Worm (Caenorhabditis elegans) whole organism, young adult: Measurements from ENCODE around the gene srh-289.
A peak's percentile ranks its signal among the peaks of the same experiment; 100 is the strongest.

Experiments used
- B0261.1 ChIP-seq: sonication (generic microtip); optimal IDR thresholded peaks from 2 replicates; lab custom pipeline; 2016; ENCODE audit warnings: mild to moderate bottlenecking, missing genetic modification characterization, moderate library complexity, missing compliant biosample characterization
- D2030.7 ChIP-seq: fragments of 200-800 bp; sonication (Bioruptor generic); IDR thresholded peaks from 2 replicates; pipeline ENCODE4 v1.3.6; 2022; ENCODE audit warnings: missing genetic modification reagents, missing genetic modification characterization, missing compliant biosample characterization
- F33H1.4 ChIP-seq: fragments of 200-800 bp; sonication (Bioruptor generic); IDR thresholded peaks from 2 replicates; pipeline ENCODE4 v1.3.6; 2022; ENCODE audit warnings: missing genetic modification reagents, missing genetic modification characterization, missing compliant biosample characterization
- F57A8.1 ChIP-seq: fragments of 200-800 bp; sonication (Bioruptor generic); optimal IDR thresholded peaks from 2 replicates; lab custom pipeline; 2018; ENCODE audit warnings: mild to moderate bottlenecking, missing genetic modification characterization, moderate library complexity, missing compliant biosample characterization
- K12H6.12 ChIP-seq: fragments of 200-800 bp; sonication (Bioruptor generic); optimal IDR thresholded peaks from 2 replicates; lab custom pipeline; 2018; ENCODE audit warnings: mild to moderate bottlenecking, missing genetic modification characterization, missing compliant biosample characterization
- T07F8.4 ChIP-seq: sonication (generic microtip); optimal IDR thresholded peaks from 2 replicates; lab custom pipeline; 2016; ENCODE audit warnings: mild to moderate bottlenecking, missing genetic modification characterization, moderate library complexity, missing compliant biosample characterization
- Y67H2A.10 ChIP-seq: fragments of 200-800 bp; sonication (Bioruptor generic); conservative IDR thresholded peaks from 2 replicates; pipeline ENCODE4 v1.3.6; 2022; ENCODE audit warnings: missing genetic modification reagents, missing genetic modification characterization, missing compliant biosample characterization
- Y79H2A.3 ChIP-seq: fragments of 200-800 bp; sonication (Bioruptor generic); conservative IDR thresholded peaks from 2 replicates; pipeline ENCODE4 v1.3.6; 2022; ENCODE audit warnings: missing genetic modification reagents, missing genetic modification characterization, missing compliant biosample characterization
- aptf-2 ChIP-seq: fragments of 200-800 bp; sonication (Bioruptor generic); conservative IDR thresholded peaks from 2 replicates; pipeline ENCODE4 v1.3.6; 2022; ENCODE audit warnings: missing genetic modification reagents, missing genetic modification characterization, missing compliant biosample characterization
- bed-1 ChIP-seq: fragments of 200-800 bp; sonication (Bioruptor generic); IDR thresholded peaks from 2 replicates; pipeline ENCODE4 v1.3.6; 2022; ENCODE audit warnings: missing genetic modification reagents, missing genetic modification characterization, missing compliant biosample characterization
- cebp-1 ChIP-seq, 2 experiments: fragments of 200-800 bp in 1 of 2; sonication (Bioruptor generic) in 1 of 2; sonication (generic microtip) in 1 of 2; IDR thresholded peaks in 1 of 2; optimal IDR thresholded peaks in 1 of 2; 2 replicates each; pipeline versions ENCODE4 v1.3.6 to Lab custom; 2017 to 2022; ENCODE audit warnings: missing compliant biosample characterization in 2 of 2, missing genetic modification characterization in 2 of 2, mild to moderate bottlenecking in 1 of 2, missing genetic modification reagents in 1 of 2, moderate library complexity in 1 of 2
- cebp-2 ChIP-seq: fragments of 200-800 bp; sonication (Bioruptor generic); IDR thresholded peaks from 2 replicates; pipeline ENCODE4 v1.3.6; 2022; ENCODE audit warnings: missing genetic modification characterization, missing compliant biosample characterization
- ceh-27 ChIP-seq: fragments of 200-800 bp; sonication (Bioruptor generic); optimal IDR thresholded peaks from 2 replicates; lab custom pipeline; 2018; ENCODE audit warnings: mild to moderate bottlenecking, missing genetic modification characterization, moderate library complexity, missing compliant biosample characterization
- ceh-40 ChIP-seq: fragments of 200-800 bp; sonication (Bioruptor generic); IDR thresholded peaks from 2 replicates; pipeline ENCODE4 v1.3.6; 2022; ENCODE audit warnings: missing genetic modification characterization, missing compliant biosample characterization
- die-1 ChIP-seq: sonication (generic microtip); optimal IDR thresholded peaks from 2 replicates; lab custom pipeline; 2016; ENCODE audit warnings: missing genotype, mild to moderate bottlenecking, missing genetic modification characterization, missing compliant biosample characterization
- egrh-3 ChIP-seq: fragments of 200-800 bp; sonication (Bioruptor generic); IDR thresholded peaks from 2 replicates; pipeline ENCODE4 v1.3.6; 2022; ENCODE audit warnings: missing genetic modification reagents, missing genetic modification characterization, missing compliant biosample characterization
- him-1 ChIP-seq: sonication (generic microtip); optimal IDR thresholded peaks from 2 replicates; lab custom pipeline; 2016; ENCODE audit warnings: missing genotype, missing genetic modification reagents, missing genetic modification characterization, missing compliant biosample characterization
- hmg-20 ChIP-seq: fragments of 200-800 bp; sonication (Bioruptor generic); IDR thresholded peaks from 2 replicates; pipeline ENCODE4 v1.3.6; 2022; ENCODE audit warnings: missing genetic modification reagents, missing genetic modification characterization, missing compliant biosample characterization
- hrde-1 ChIP-seq: sonication (generic microtip); optimal IDR thresholded peaks from 2 replicates; lab custom pipeline; 2016; ENCODE audit warnings: missing genetic modification characterization, mild to moderate bottlenecking, missing compliant biosample characterization, moderate library complexity, missing genotype, missing genetic modification reagents, borderline replicate concordance
- lin-26 ChIP-seq: fragments of 200-800 bp; sonication (Bioruptor generic); IDR thresholded peaks from 2 replicates; pipeline ENCODE4 v1.3.6; 2022; ENCODE audit warnings: missing genetic modification reagents, missing genetic modification characterization, missing compliant biosample characterization
- lin-35 ChIP-seq, 3 experiments: fragments of 150-350 bp in 2 of 3; sonication (generic microtip) in 1 of 3; optimal IDR thresholded peaks; 2 replicates each; lab custom pipeline; 2014 to 2018; ENCODE audit warnings: missing biosample characterization in 3 of 3, missing genetic modification characterization in 3 of 3, missing genetic modification reagents in 3 of 3
- lin-54 ChIP-seq: fragments of 200-800 bp; sonication (Bioruptor generic); optimal IDR thresholded peaks from 2 replicates; lab custom pipeline; 2018; ENCODE audit warnings: mild to moderate bottlenecking, missing genetic modification characterization, missing compliant biosample characterization
- lsy-27 ChIP-seq: sonication (generic microtip); optimal IDR thresholded peaks from 2 replicates; lab custom pipeline; 2017; ENCODE audit warnings: missing genetic modification characterization, mild to moderate bottlenecking, missing compliant biosample characterization, antibody characterized with exemption, missing genotype, borderline replicate concordance; ENCODE audit not compliant: insufficient read depth
- madf-10 ChIP-seq: sonication (generic microtip); optimal IDR thresholded peaks from 2 replicates; lab custom pipeline; 2016; ENCODE audit warnings: mild to moderate bottlenecking, missing genetic modification characterization, missing compliant biosample characterization
- madf-8 ChIP-seq: fragments of 200-800 bp; sonication (Bioruptor generic); conservative IDR thresholded peaks from 2 replicates; pipeline ENCODE4 v1.3.6; 2022; ENCODE audit warnings: missing genetic modification reagents, missing genetic modification characterization, missing compliant biosample characterization
- mcd-1 ChIP-seq: fragments of 200-800 bp; sonication (Bioruptor generic); IDR thresholded peaks from 2 replicates; pipeline ENCODE4 v1.3.6; 2022; ENCODE audit warnings: missing genetic modification reagents, missing genetic modification characterization, missing compliant biosample characterization
- mes-4 ChIP-seq: sonication (generic microtip); optimal IDR thresholded peaks from 2 replicates; lab custom pipeline; 2016; ENCODE audit warnings: missing genotype, missing genetic modification characterization, missing compliant biosample characterization
- nfya-2 ChIP-seq: fragments of 200-800 bp; sonication (Bioruptor generic); IDR thresholded peaks from 2 replicates; pipeline ENCODE4 v1.3.6; 2022; ENCODE audit warnings: missing genetic modification reagents, missing genetic modification characterization, missing compliant biosample characterization
- pbrm-1 ChIP-seq: fragments of 200-800 bp; sonication (Bioruptor generic); IDR thresholded peaks from 2 replicates; pipeline ENCODE4 v1.3.6; 2022; ENCODE audit warnings: missing genetic modification reagents, missing genetic modification characterization, missing compliant biosample characterization
- rec-8 ChIP-seq, 2 experiments: sonication (generic microtip); optimal IDR thresholded peaks; 2 replicates each; lab custom pipeline; 2016; ENCODE audit warnings: mild to moderate bottlenecking in 2 of 2, missing genetic modification characterization in 2 of 2, missing genetic modification reagents in 2 of 2, missing genotype in 2 of 2, missing biosample characterization in 1 of 2, missing compliant biosample characterization in 1 of 2, moderate library complexity in 1 of 2
- rpc-1 ChIP-seq, 2 experiments: fragments of 150-350 bp in 1 of 2; sonication (generic microtip) in 1 of 2; optimal IDR thresholded peaks; 2 replicates each; lab custom pipeline; 2014 to 2018; ENCODE audit warnings: missing biosample characterization in 1 of 2, missing genetic modification characterization in 1 of 2, missing genetic modification reagents in 1 of 2, missing genotype in 1 of 2
- sdz-38 ChIP-seq: sonication (generic microtip); optimal IDR thresholded peaks from 2 replicates; lab custom pipeline; 2016; ENCODE audit warnings: missing genotype, missing genetic modification characterization, missing compliant biosample characterization
- sea-2 ChIP-seq: fragments of 200-800 bp; sonication (Bioruptor generic); IDR thresholded peaks from 2 replicates; pipeline ENCODE4 v1.3.6; 2022; ENCODE audit warnings: missing genetic modification characterization, missing compliant biosample characterization
- snpc-4 ChIP-seq, 5 experiments: fragments of 150-350 bp in 1 of 5; sonication (generic microtip) in 4 of 5; optimal IDR thresholded peaks; 2 replicates each; lab custom pipeline; 2014 to 2018; ENCODE audit warnings: missing genetic modification characterization in 5 of 5, missing biosample characterization in 3 of 5, antibody characterized with exemption in 2 of 5, mild to moderate bottlenecking in 2 of 5, missing compliant biosample characterization in 2 of 5, missing genotype in 2 of 5, moderate library complexity in 2 of 5, missing genetic modification reagents in 1 of 5
- sptf-2 ChIP-seq: fragments of 200-800 bp; sonication (Bioruptor generic); optimal IDR thresholded peaks from 2 replicates; lab custom pipeline; 2018; ENCODE audit warnings: mild to moderate bottlenecking, missing genetic modification characterization, missing compliant biosample characterization
- tbp1 ChIP-seq: fragments of 200-800 bp; sonication (Bioruptor generic); optimal IDR thresholded peaks from 2 replicates; lab custom pipeline; 2018; ENCODE audit warnings: mild to moderate bottlenecking, missing genetic modification characterization, missing compliant biosample characterization
- tlf-1 ChIP-seq: fragments of 200-800 bp; sonication (Bioruptor generic); optimal IDR thresholded peaks from 2 replicates; lab custom pipeline; 2018; ENCODE audit warnings: mild to moderate bottlenecking, missing genetic modification characterization, missing compliant biosample characterization
- ztf-18 ChIP-seq: sonication (generic microtip); optimal IDR thresholded peaks from 2 replicates; lab custom pipeline; 2016; ENCODE audit warnings: missing genotype, mild to moderate bottlenecking, missing genetic modification characterization, missing compliant biosample characterization

Gene srh-289

ce11 chrV:17777127-17777526 is 16.8 kb downstream of the srh-289 start, which contains the start of gene ddo-1:
ddo-1 (minus strand) TSS chrV:17777227.
- TF ChIP-seq ztf-18 (tag; lab: Kevin White, UChicago), result no peak
- no peak for TF ChIP-seq cebp-1 (GFP tag; IDR thresholded peaks at IDR 0.05; lab: Robert Waterston, UW)
- TF ChIP-seq cebp-1 (tag; optimal IDR thresholded peaks at IDR 0.05; lab: Kevin White, UChicago), result no peak
- TF ChIP-seq tbp1 (GFP tag; lab: Kevin White, UChicago), result no peak
- no peak for TF ChIP-seq mcd-1
- no peak for TF ChIP-seq madf-8 (GFP tag; lab: Robert Waterston, UW)
- TF ChIP-seq die-1 (tag; lab: Kevin White, UChicago), result no peak
- TF ChIP-seq mes-4, result no peak
- no peak for TF ChIP-seq K12H6.12 (tag; lab: Kevin White, UChicago)
- no peak for TF ChIP-seq him-1 (tag; lab: Kevin White, UChicago)
- no peak for TF ChIP-seq lin-26 (GFP tag; lab: Robert Waterston, UW)
- TF ChIP-seq ceh-40 (GFP tag; lab: Robert Waterston, UW), result no peak
- TF ChIP-seq bed-1, result no peak

ce11 chrV:17773108-17773507 is 20.8 kb downstream of the srh-289 start, which contains the start of gene sre-21:
sre-21 (minus strand) TSS chrV:17773208.
- no peak for TF ChIP-seq tlf-1 (GFP tag; lab: Kevin White, UChicago)
- no peak for TF ChIP-seq Y67H2A.10 (GFP tag; lab: Robert Waterston, UW)

- TF ChIP-seq sdz-38 (no peak), hmg-20 (GFP tag; lab: Robert Waterston, UW) (no peak), lin-26 (GFP tag; lab: Robert Waterston, UW) (0 out of 2 replicates have a peak, but pooled peaks have one; percentile 32), tlf-1 (GFP tag; lab: Kevin White, UChicago) (no peak), D2030.7 (GFP tag; lab: Robert Waterston, UW) (no peak), mcd-1 (no peak), Y79H2A.3 (GFP tag; lab: Robert Waterston, UW) (no peak), sptf-2 (no peak), pbrm-1 (GFP tag; lab: Robert Waterston, UW) (no peak), lin-54 (no peak), rec-8 (tag; optimal IDR thresholded peaks at IDR 0.05; lab: Kevin White, UChicago) (no peak), ceh-27 (GFP tag; lab: Kevin White, UChicago) (no peak), cebp-2 (GFP tag; lab: Robert Waterston, UW) (no peak), nfya-2 (no peak), B0261.1 (tag; lab: Kevin White, UChicago) (peak; percentile 29), rpc-1 (optimal IDR thresholded peaks at IDR 0.05; lab: Kevin White, UChicago) (no peak), rpc-1 (tag; optimal IDR thresholded peaks at IDR 0.05; lab: Kevin White, UChicago) (peak; percentile 61), K12H6.12 (tag; lab: Kevin White, UChicago) (no peak), tbp1 (GFP tag; lab: Kevin White, UChicago) (peak; percentile 74)
Measured at ce11 chrV:17767768-17768167, 26.1 kb downstream of the srh-289 start.

ce11 chrV:17767249-17767648 is 26.6 kb downstream of the srh-289 start, which contains the start of gene srh-284:
srh-284 (plus strand) TSS chrV:17767549.
- no peak for TF ChIP-seq T07F8.4
- TF ChIP-seq sea-2 (GFP tag; lab: Robert Waterston, UW), result no peak
- no peak for TF ChIP-seq ceh-40 (GFP tag; lab: Robert Waterston, UW)
- TF ChIP-seq sdz-38, result no peak
- no peak for TF ChIP-seq madf-10 (tag; lab: Kevin White, UChicago)
- TF ChIP-seq cebp-1 (GFP tag; IDR thresholded peaks at IDR 0.05; lab: Robert Waterston, UW), result no peak
- TF ChIP-seq cebp-1 (tag; optimal IDR thresholded peaks at IDR 0.05; lab: Kevin White, UChicago), result no peak
- no peak for TF ChIP-seq lin-35 (GFP tag; optimal IDR thresholded peaks at IDR 0.05; lab: Kevin White, UChicago)
- no peak for TF ChIP-seq hrde-1 (tag; lab: Kevin White, UChicago)
- TF ChIP-seq lsy-27 (tag; lab: Kevin White, UChicago), result no peak
- TF ChIP-seq snpc-4 (GFP tag; optimal IDR thresholded peaks at IDR 0.05; lab: Kevin White, UChicago), result no peak
- TF ChIP-seq snpc-4 (tag; optimal IDR thresholded peaks at IDR 0.05; lab: Kevin White, UChicago), result no peak
- no peak for TF ChIP-seq F33H1.4 (GFP tag; lab: Robert Waterston, UW)
- TF ChIP-seq egrh-3 (GFP tag; lab: Robert Waterston, UW), result no peak
- no peak for TF ChIP-seq aptf-2 (GFP tag; lab: Robert Waterston, UW)
- TF ChIP-seq F57A8.1, result no peak
